Worm (Caenorhabditis elegans) whole organism, mixed stage, embryonic: ENCODE measurements around the gene R12B2.7.

Source experiments
- ces-1 ChIP-seq: fragments of 150-350 bp; optimal IDR thresholded peaks from 2 replicates; lab custom pipeline; 2014; ENCODE audit warnings: missing biosample characterization, missing genetic modification reagents, missing genetic modification characterization
- nhr-237 ChIP-seq: fragments of 150-350 bp; optimal IDR thresholded peaks from 2 replicates; lab custom pipeline; 2014; ENCODE audit warnings: missing biosample characterization, missing genetic modification characterization
- pha-4 ChIP-seq: fragments of 150-350 bp; optimal IDR thresholded peaks from 2 replicates; lab custom pipeline; 2018; ENCODE audit warnings: missing biosample characterization, missing genetic modification reagents, missing genetic modification characterization
- snpc-4 ChIP-seq: fragments of 150-350 bp; optimal IDR thresholded peaks from 2 replicates; lab custom pipeline; 2014; ENCODE audit warnings: missing biosample characterization, missing genetic modification characterization
- ztf-11 ChIP-seq: fragments of 150-350 bp; optimal IDR thresholded peaks from 2 replicates; lab custom pipeline; 2014; ENCODE audit warnings: missing biosample characterization, missing genetic modification characterization

DNA sequence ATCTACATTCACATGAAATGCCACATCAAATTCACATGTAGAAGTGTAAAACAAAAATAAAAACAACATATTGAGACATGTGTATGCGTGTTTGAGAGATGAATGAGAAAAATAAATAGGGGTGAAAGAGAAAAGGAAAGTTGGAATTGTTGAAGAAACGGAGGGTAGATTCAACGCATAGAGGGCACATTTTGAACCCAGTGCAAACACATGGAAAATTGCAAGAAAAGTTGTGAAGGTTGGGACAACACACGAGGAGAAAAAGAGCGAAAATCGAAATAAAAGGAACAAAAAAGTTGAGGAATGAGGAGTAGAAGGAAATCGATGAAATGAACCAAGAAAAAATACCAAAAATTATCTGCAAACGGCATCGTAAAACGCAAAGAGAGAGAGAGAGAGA is 24.8 kb downstream of the R12B2.7 start:
- no peak for TF ChIP-seq ces-1 (GFP tag; lab: Kevin White, UChicago)
- TF ChIP-seq snpc-4 = no peak
- no peak for TF ChIP-seq pha-4 (tag; lab: Kevin White, UChicago)
- TF ChIP-seq nhr-237 (tag; lab: Kevin White, UChicago) = no peak
- TF ChIP-seq ztf-11 (tag; lab: Kevin White, UChicago) = no peak
